Worm (Caenorhabditis elegans) whole organism, young adult: ENCODE results near the gene sid-1.

Experiments used
- B0261.1 ChIP-seq: sonication (generic microtip); optimal IDR thresholded peaks from 2 replicates; lab custom pipeline; 2016; ENCODE audit warnings: mild to moderate bottlenecking, missing genetic modification characterization, moderate library complexity, missing compliant biosample characterization
- F10E7.11 ChIP-seq: sonication (generic microtip); optimal IDR thresholded peaks from 2 replicates; lab custom pipeline; 2017; ENCODE audit warnings: mild to moderate bottlenecking, missing genetic modification characterization, moderate library complexity, missing compliant biosample characterization
- T07F8.4 ChIP-seq: sonication (generic microtip); optimal IDR thresholded peaks from 2 replicates; lab custom pipeline; 2016; ENCODE audit warnings: mild to moderate bottlenecking, missing genetic modification characterization, moderate library complexity, missing compliant biosample characterization
- Y95B8A.8 ChIP-seq: fragments of 200-800 bp; sonication (Bioruptor generic); IDR thresholded peaks from 2 replicates; pipeline ENCODE4 v1.3.6; 2022; ENCODE audit warnings: missing genetic modification reagents, missing genetic modification characterization, missing compliant biosample characterization
- ZK185.1 ChIP-seq: sonication (generic microtip); optimal IDR thresholded peaks from 2 replicates; lab custom pipeline; 2016; ENCODE audit warnings: mild to moderate bottlenecking, missing genetic modification characterization, missing compliant biosample characterization; ENCODE audit not compliant: poor library complexity, severe bottlenecking
- aptf-3 ChIP-seq: fragments of 200-800 bp; sonication (Bioruptor generic); IDR thresholded peaks from 2 replicates; pipeline ENCODE4 v1.3.6; 2022; ENCODE audit warnings: missing genetic modification characterization, missing compliant biosample characterization
- atf-7 ChIP-seq: sonication (generic microtip); optimal IDR thresholded peaks from 2 replicates; lab custom pipeline; 2017; ENCODE audit warnings: mild to moderate bottlenecking, missing genetic modification characterization, missing compliant biosample characterization
- attf-3 ChIP-seq: fragments of 200-800 bp; sonication (Bioruptor generic); conservative IDR thresholded peaks from 2 replicates; pipeline ENCODE4 v1.3.6; 2022; ENCODE audit warnings: missing genetic modification reagents, missing genetic modification characterization, missing compliant biosample characterization
- attf-5 ChIP-seq: fragments of 200-800 bp; sonication (Bioruptor generic); optimal IDR thresholded peaks from 2 replicates; lab custom pipeline; 2018; ENCODE audit warnings: mild to moderate bottlenecking, missing genetic modification characterization, missing compliant biosample characterization
- bed-2 ChIP-seq: fragments of 200-800 bp; sonication (Bioruptor generic); IDR thresholded peaks from 2 replicates; pipeline ENCODE4 v1.3.6; 2022; ENCODE audit warnings: missing genetic modification reagents, missing genetic modification characterization, missing compliant biosample characterization
- ceh-100 ChIP-seq: fragments of 200-800 bp; sonication (Bioruptor generic); IDR thresholded peaks from 2 replicates; pipeline ENCODE4 v1.3.6; 2022; ENCODE audit warnings: missing genetic modification reagents, missing genetic modification characterization, missing compliant biosample characterization
- ceh-58 ChIP-seq: fragments of 200-800 bp; sonication (Bioruptor generic); IDR thresholded peaks from 2 replicates; pipeline ENCODE4 v1.3.6; 2022; ENCODE audit warnings: missing genetic modification characterization, missing compliant biosample characterization
- ceh-91 ChIP-seq: fragments of 200-800 bp; sonication (Bioruptor generic); IDR thresholded peaks from 2 replicates; pipeline ENCODE4 v1.3.6; 2022; ENCODE audit warnings: missing genetic modification reagents, missing genetic modification characterization, missing compliant biosample characterization
- die-1 ChIP-seq: sonication (generic microtip); optimal IDR thresholded peaks from 2 replicates; lab custom pipeline; 2016; ENCODE audit warnings: missing genotype, mild to moderate bottlenecking, missing genetic modification characterization, missing compliant biosample characterization
- dpff-1 ChIP-seq: sonication (generic microtip); optimal IDR thresholded peaks from 2 replicates; lab custom pipeline; 2017; ENCODE audit warnings: mild to moderate bottlenecking, missing genetic modification characterization, missing compliant biosample characterization
- egl-44 ChIP-seq: fragments of 200-800 bp; sonication (Bioruptor generic); IDR thresholded peaks from 2 replicates; pipeline ENCODE4 v1.3.6; 2022; ENCODE audit warnings: missing genetic modification reagents, missing genetic modification characterization, missing compliant biosample characterization
- hlh-12 ChIP-seq: sonication (generic microtip); optimal IDR thresholded peaks from 2 replicates; lab custom pipeline; 2016; ENCODE audit warnings: missing genetic modification characterization, missing compliant biosample characterization
- let-607 ChIP-seq, 2 experiments: fragments of 200-800 bp in 1 of 2; sonication (Bioruptor generic) in 1 of 2; sonication (generic microtip) in 1 of 2; optimal IDR thresholded peaks; 2 replicates each; lab custom pipeline; 2016 to 2018; ENCODE audit warnings: mild to moderate bottlenecking in 2 of 2, missing compliant biosample characterization in 2 of 2, missing genetic modification characterization in 2 of 2, moderate library complexity in 2 of 2, missing genotype in 1 of 2
- lin-26 ChIP-seq: fragments of 200-800 bp; sonication (Bioruptor generic); IDR thresholded peaks from 2 replicates; pipeline ENCODE4 v1.3.6; 2022; ENCODE audit warnings: missing genetic modification reagents, missing genetic modification characterization, missing compliant biosample characterization
- lin-35 ChIP-seq, 3 experiments: fragments of 150-350 bp in 2 of 3; sonication (generic microtip) in 1 of 3; optimal IDR thresholded peaks; 2 replicates each; lab custom pipeline; 2014 to 2018; ENCODE audit warnings: missing biosample characterization in 3 of 3, missing genetic modification characterization in 3 of 3, missing genetic modification reagents in 3 of 3
- lsy-27 ChIP-seq: sonication (generic microtip); optimal IDR thresholded peaks from 2 replicates; lab custom pipeline; 2017; ENCODE audit warnings: missing genetic modification characterization, mild to moderate bottlenecking, missing compliant biosample characterization, antibody characterized with exemption, missing genotype, borderline replicate concordance; ENCODE audit not compliant: insufficient read depth
- madf-6 ChIP-seq: fragments of 200-800 bp; sonication (Bioruptor generic); IDR thresholded peaks from 2 replicates; pipeline ENCODE4 v1.3.6; 2022; ENCODE audit warnings: missing genetic modification reagents, missing genetic modification characterization, missing compliant biosample characterization
- madf-8 ChIP-seq: fragments of 200-800 bp; sonication (Bioruptor generic); conservative IDR thresholded peaks from 2 replicates; pipeline ENCODE4 v1.3.6; 2022; ENCODE audit warnings: missing genetic modification reagents, missing genetic modification characterization, missing compliant biosample characterization
- nfya-1 ChIP-seq: sonication (generic microtip); optimal IDR thresholded peaks from 2 replicates; lab custom pipeline; 2017; ENCODE audit warnings: antibody characterized with exemption, missing compliant biosample characterization, missing genetic modification characterization, borderline replicate concordance; ENCODE audit not compliant: insufficient read depth
- nhr-179 ChIP-seq: sonication (generic microtip); optimal IDR thresholded peaks from 2 replicates; lab custom pipeline; 2016; ENCODE audit warnings: mild to moderate bottlenecking, missing genetic modification characterization, missing compliant biosample characterization
- nhr-80 ChIP-seq: sonication (generic microtip); optimal IDR thresholded peaks from 2 replicates; lab custom pipeline; 2016; ENCODE audit warnings: missing genetic modification characterization, missing compliant biosample characterization
- pha-4 ChIP-seq: fragments of 150-350 bp; sonication (generic microtip); optimal IDR thresholded peaks from 2 replicates; lab custom pipeline; 2014; ENCODE audit warnings: missing biosample characterization, missing genetic modification reagents, missing genetic modification characterization
- rcor-1 ChIP-seq: fragments of 200-800 bp; sonication (Bioruptor generic); IDR thresholded peaks from 2 replicates; pipeline ENCODE4 v1.3.6; 2022; ENCODE audit warnings: missing genetic modification reagents, missing genetic modification characterization, missing compliant biosample characterization
- rpc-1 ChIP-seq, 2 experiments: fragments of 150-350 bp in 1 of 2; sonication (generic microtip) in 1 of 2; optimal IDR thresholded peaks; 2 replicates each; lab custom pipeline; 2014 to 2018; ENCODE audit warnings: missing biosample characterization in 1 of 2, missing genetic modification characterization in 1 of 2, missing genetic modification reagents in 1 of 2, missing genotype in 1 of 2
- sea-2 ChIP-seq: fragments of 200-800 bp; sonication (Bioruptor generic); IDR thresholded peaks from 2 replicates; pipeline ENCODE4 v1.3.6; 2022; ENCODE audit warnings: missing genetic modification characterization, missing compliant biosample characterization
- snpc-4 ChIP-seq, 5 experiments: fragments of 150-350 bp in 1 of 5; sonication (generic microtip) in 4 of 5; optimal IDR thresholded peaks; 2 replicates each; lab custom pipeline; 2014 to 2018; ENCODE audit warnings: missing genetic modification characterization in 5 of 5, missing biosample characterization in 3 of 5, antibody characterized with exemption in 2 of 5, mild to moderate bottlenecking in 2 of 5, missing compliant biosample characterization in 2 of 5, missing genotype in 2 of 5, moderate library complexity in 2 of 5, missing genetic modification reagents in 1 of 5
- somi-1 ChIP-seq: fragments of 200-800 bp; sonication (Bioruptor generic); optimal IDR thresholded peaks from 2 replicates; lab custom pipeline; 2018; ENCODE audit warnings: mild to moderate bottlenecking, missing genetic modification characterization, missing compliant biosample characterization
- tbp1 ChIP-seq: fragments of 200-800 bp; sonication (Bioruptor generic); optimal IDR thresholded peaks from 2 replicates; lab custom pipeline; 2018; ENCODE audit warnings: mild to moderate bottlenecking, missing genetic modification characterization, missing compliant biosample characterization
- tlf-1 ChIP-seq: fragments of 200-800 bp; sonication (Bioruptor generic); optimal IDR thresholded peaks from 2 replicates; lab custom pipeline; 2018; ENCODE audit warnings: mild to moderate bottlenecking, missing genetic modification characterization, missing compliant biosample characterization
- zfh-2 ChIP-seq: fragments of 200-800 bp; sonication (Bioruptor generic); conservative IDR thresholded peaks from 2 replicates; pipeline ENCODE4 v1.3.6; 2022; ENCODE audit warnings: missing genetic modification reagents, missing genetic modification characterization, missing compliant biosample characterization
- zim-3 ChIP-seq: sonication (generic microtip); optimal IDR thresholded peaks from 2 replicates; lab custom pipeline; 2017; ENCODE audit warnings: mild to moderate bottlenecking, missing genetic modification characterization, moderate library complexity, missing compliant biosample characterization
- ztf-18 ChIP-seq: sonication (generic microtip); optimal IDR thresholded peaks from 2 replicates; lab custom pipeline; 2016; ENCODE audit warnings: missing genotype, mild to moderate bottlenecking, missing genetic modification characterization, missing compliant biosample characterization

Gene sid-1

DNA sequence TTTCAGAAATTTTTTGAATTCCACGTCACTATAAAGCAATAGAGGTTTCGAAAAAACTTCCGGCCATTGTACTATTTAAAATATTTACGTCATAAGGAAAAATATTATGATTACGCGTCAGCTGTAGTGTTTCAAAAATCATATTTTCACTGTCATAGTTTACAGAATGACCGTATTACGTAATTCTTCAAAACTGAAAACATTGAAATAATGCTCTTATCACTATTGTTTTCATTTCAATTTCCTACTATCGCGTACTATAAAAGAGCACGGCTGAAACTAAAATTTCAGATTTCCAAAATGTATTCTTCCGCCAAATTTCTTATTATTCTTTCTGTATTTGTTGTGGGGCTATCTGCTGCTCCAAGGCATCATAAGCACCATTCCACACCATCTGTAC lies 24.8 kb downstream of the sid-1 start, which contains the start of gene F14F9.2 (continued):
- no peak for TF ChIP-seq lsy-27
- TF ChIP-seq B0261.1 (tag; lab: Kevin White, UChicago), result no peak

DNA sequence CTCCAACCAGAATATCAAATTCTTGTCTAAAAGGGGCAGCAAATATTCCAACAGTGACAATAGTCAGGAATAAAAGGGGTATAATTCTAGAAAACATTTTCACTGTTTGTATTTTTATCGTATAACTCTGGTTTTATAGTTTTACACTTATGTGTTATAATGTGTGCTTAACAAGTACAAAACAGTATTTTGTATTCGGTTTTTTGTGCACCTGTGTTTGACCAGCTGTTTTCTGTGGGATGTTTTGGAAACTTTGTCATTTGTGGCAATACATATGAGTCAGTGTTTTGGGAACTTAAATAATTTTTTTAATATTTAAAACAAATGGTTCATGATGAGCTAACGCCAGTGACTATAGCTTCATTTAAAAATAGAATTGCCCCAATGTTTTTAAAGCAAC lies 26.6 kb downstream of the sid-1 start, which contains the start of gene F14F9.6:
Gene F14F9.6, minus strand, starts transcription at position 101 of the 400 bp plus-strand sequence.
- TF ChIP-seq ztf-18 (tag; lab: Kevin White, UChicago) (no peak), madf-6 (GFP tag; lab: Robert Waterston, UW) (no peak), ZK185.1 (tag; lab: Kevin White, UChicago) (no peak), madf-8 (GFP tag; lab: Robert Waterston, UW) (no peak)

DNA sequence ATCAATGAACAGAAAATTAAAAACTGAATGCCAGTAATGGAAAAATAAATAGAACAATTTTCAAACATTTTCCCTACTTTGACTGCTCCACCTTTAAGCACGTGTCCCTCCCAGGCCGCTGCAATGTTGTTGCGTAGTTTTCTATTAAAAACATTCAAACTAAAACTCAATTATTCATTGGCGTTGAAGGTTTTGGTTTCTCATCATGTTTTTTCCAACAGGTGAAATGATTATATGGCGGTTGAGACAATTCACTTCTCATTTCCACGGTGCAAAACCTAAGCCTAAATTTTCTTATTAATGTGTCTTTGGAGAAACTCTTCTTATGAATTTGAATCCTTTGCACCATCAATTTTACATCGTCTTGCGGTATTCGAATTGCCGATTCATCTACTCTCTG lies 31.1 kb downstream of the sid-1 start, which contains the start of gene srh-130:
Gene srh-130, plus strand, starts transcription at position 301 of the 400 bp plus-strand sequence.
- TF ChIP-seq somi-1 (GFP tag; lab: Kevin White, UChicago), result no peak
- no peak for TF ChIP-seq attf-3 (GFP tag; lab: Robert Waterston, UW)
- no peak for TF ChIP-seq lin-26 (GFP tag; lab: Robert Waterston, UW)
- TF ChIP-seq B0261.1 (tag; lab: Kevin White, UChicago), result no peak
- TF ChIP-seq nhr-179 (tag; lab: Kevin White, UChicago), result no peak
- TF ChIP-seq ceh-91 (GFP tag; lab: Robert Waterston, UW), result no peak
- TF ChIP-seq lsy-27, result no peak
- TF ChIP-seq T07F8.4 (tag; lab: Kevin White, UChicago), result no peak
- TF ChIP-seq tlf-1 (GFP tag; lab: Kevin White, UChicago), result no peak
- no peak for TF ChIP-seq ceh-58 (GFP tag; lab: Robert Waterston, UW)
- no peak for TF ChIP-seq hlh-12 (tag; lab: Kevin White, UChicago)
- TF ChIP-seq bed-2 (GFP tag; lab: Robert Waterston, UW), result no peak
- TF ChIP-seq ceh-100 (GFP tag; lab: Robert Waterston, UW), result no peak
- TF ChIP-seq dpff-1 (tag; lab: Kevin White, UChicago), result no peak
- no peak for TF ChIP-seq attf-5 (GFP tag; lab: Kevin White, UChicago)
- no peak for TF ChIP-seq rcor-1
- TF ChIP-seq die-1, result no peak
- TF ChIP-seq tbp1, result no peak
- TF ChIP-seq, all 124 proteins: peak for 0

DNA sequence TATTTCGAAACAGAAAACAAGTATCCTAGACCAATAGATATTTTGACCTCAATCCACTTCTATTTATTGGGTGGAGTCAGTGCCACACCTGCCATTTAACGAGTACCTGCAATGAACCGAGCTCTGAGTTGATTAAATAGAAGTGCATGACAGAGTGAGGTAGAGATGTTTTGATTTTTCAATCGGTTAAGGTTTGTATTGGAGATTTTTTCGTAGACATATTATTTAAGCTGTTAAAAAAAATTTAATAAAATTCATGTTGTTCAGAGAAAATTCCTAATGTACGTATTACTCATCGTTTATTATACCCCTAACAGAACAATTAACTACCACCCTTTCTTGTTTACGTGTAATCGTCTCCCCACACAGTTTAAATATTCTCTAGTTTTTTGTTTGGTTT lies 35.7 kb downstream of the sid-1 start, which contains the start of gene srx-38:
Gene srx-38, minus strand, starts transcription at position 101 of the 400 bp plus-strand sequence.
- TF ChIP-seq aptf-3, result no peak
- TF ChIP-seq nhr-80 (tag; lab: Kevin White, UChicago), result no peak
- no peak for TF ChIP-seq F10E7.11
- TF ChIP-seq Y95B8A.8 (GFP tag; lab: Robert Waterston, UW), result no peak
- no peak for TF ChIP-seq B0261.1 (tag; lab: Kevin White, UChicago)
- no peak for TF ChIP-seq pha-4 (tag; lab: Kevin White, UChicago)
- no peak for TF ChIP-seq snpc-4 (GFP tag; optimal IDR thresholded peaks at IDR 0.05; lab: Kevin White, UChicago)
- no peak for TF ChIP-seq snpc-4 (tag; optimal IDR thresholded peaks at IDR 0.05; lab: Kevin White, UChicago)
- TF ChIP-seq sea-2 (GFP tag; lab: Robert Waterston, UW), result no peak
- no peak for TF ChIP-seq ceh-91 (GFP tag; lab: Robert Waterston, UW)
- TF ChIP-seq T07F8.4 (tag; lab: Kevin White, UChicago), result no peak
- no peak for TF ChIP-seq atf-7
- TF ChIP-seq egl-44 (GFP tag; lab: Robert Waterston, UW), result no peak
- no peak for TF ChIP-seq madf-6 (GFP tag; lab: Robert Waterston, UW)
- TF ChIP-seq zfh-2 (GFP tag; lab: Robert Waterston, UW), result no peak
- TF ChIP-seq zim-3 (tag; lab: Kevin White, UChicago), result no peak
- TF ChIP-seq nfya-1 (tag; lab: Kevin White, UChicago), result no peak
- no peak for TF ChIP-seq let-607 (tag; optimal IDR thresholded peaks at IDR 0.05; lab: Kevin White, UChicago)
- TF ChIP-seq lin-35 (GFP tag; optimal IDR thresholded peaks at IDR 0.05; lab: Kevin White, UChicago), result no peak
- no peak for TF ChIP-seq rpc-1 (optimal IDR thresholded peaks at IDR 0.05; lab: Kevin White, UChicago)
- no peak for TF ChIP-seq rpc-1 (tag; optimal IDR thresholded peaks at IDR 0.05; lab: Kevin White, UChicago)
